Worm (Caenorhabditis elegans) whole organism, late embryonic: ENCODE measurements around the gene paqr-2.

Source experiments
- T23F11.4 ChIP-seq: fragments of 200-800 bp; sonication (Bioruptor generic); optimal IDR thresholded peaks from 2 replicates; lab custom pipeline; 2018; ENCODE audit warnings: mild to moderate bottlenecking, missing genetic modification characterization, missing compliant biosample characterization
- ama-1 ChIP-seq: fragments of 150-350 bp; optimal IDR thresholded peaks from 2 replicates; lab custom pipeline; 2014
- che-1 ChIP-seq: sonication (generic microtip); optimal IDR thresholded peaks from 2 replicates; lab custom pipeline; 2016; ENCODE audit warnings: mild to moderate bottlenecking, missing genetic modification characterization, missing compliant biosample characterization
- elt-2 ChIP-seq: sonication (generic microtip); optimal IDR thresholded peaks from 2 replicates; lab custom pipeline; 2016; ENCODE audit warnings: missing genetic modification reagents, missing genetic modification characterization, missing compliant biosample characterization
- hlh-13 ChIP-seq: fragments of 200-800 bp; sonication (Bioruptor generic); optimal IDR thresholded peaks from 2 replicates; lab custom pipeline; 2018; ENCODE audit warnings: mild to moderate bottlenecking, missing genetic modification characterization, missing compliant biosample characterization
- mec-3 ChIP-seq: sonication (generic microtip); optimal IDR thresholded peaks from 2 replicates; lab custom pipeline; 2016; ENCODE audit warnings: borderline replicate concordance, missing genetic modification characterization, missing compliant biosample characterization
- pag-3 ChIP-seq: sonication (generic microtip); optimal IDR thresholded peaks from 2 replicates; lab custom pipeline; 2016; ENCODE audit warnings: missing compliant biosample characterization, missing genetic modification characterization, borderline replicate concordance
- pha-4 ChIP-seq: fragments of 150-350 bp; optimal IDR thresholded peaks from 2 replicates; lab custom pipeline; 2018; ENCODE audit warnings: missing biosample characterization, missing genetic modification reagents, missing genetic modification characterization
- tbx-2 ChIP-seq: sonication (generic microtip); optimal IDR thresholded peaks from 2 replicates; lab custom pipeline; 2016; ENCODE audit warnings: missing genetic modification characterization, missing compliant biosample characterization
- unc-86 ChIP-seq: sonication (generic microtip); optimal IDR thresholded peaks from 2 replicates; lab custom pipeline; 2016; ENCODE audit warnings: missing genetic modification characterization, missing compliant biosample characterization
- ztf-16 ChIP-seq: sonication (generic microtip); optimal IDR thresholded peaks from 2 replicates; lab custom pipeline; 2017; ENCODE audit warnings: missing genetic modification characterization, missing compliant biosample characterization

DNA sequence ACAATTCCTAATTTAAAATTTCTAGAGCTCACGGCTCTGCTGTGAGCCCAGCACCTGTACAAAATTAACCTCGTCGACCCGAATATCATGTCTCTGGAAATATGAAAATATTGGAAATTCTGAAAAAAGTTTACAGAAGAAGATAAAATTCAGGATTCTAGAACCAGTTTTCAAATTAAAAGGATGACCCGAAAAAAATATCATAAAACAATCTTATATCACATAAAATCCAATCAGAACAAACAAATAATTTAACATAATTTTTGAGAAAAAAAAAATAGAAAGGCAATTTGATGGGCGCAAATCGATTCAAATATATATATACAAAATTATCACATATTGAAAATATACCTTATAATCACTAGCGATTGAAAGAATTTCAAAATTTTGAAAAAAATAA, 5.6 kb upstream of the paqr-2 start, which contains the start of gene Y32H12A.7:
- TF ChIP-seq unc-86 (tag; lab: Kevin White, UChicago), result no peak
- TF ChIP-seq che-1 (tag; lab: Kevin White, UChicago), result no peak
- TF ChIP-seq tbx-2 (tag; lab: Kevin White, UChicago), result no peak
- TF ChIP-seq hlh-13 (GFP tag; lab: Kevin White, UChicago), result no peak
- no peak for TF ChIP-seq mec-3 (tag; lab: Kevin White, UChicago)
- TF ChIP-seq ama-1 (lab: Kevin White, UChicago), result no peak
- TF ChIP-seq pag-3 (tag; lab: Kevin White, UChicago), result no peak
- TF ChIP-seq elt-2 (tag; lab: Kevin White, UChicago), result no peak
- no peak for TF ChIP-seq ztf-16 (tag; lab: Kevin White, UChicago)
- no peak for TF ChIP-seq pha-4 (tag; lab: Kevin White, UChicago)
- no peak for TF ChIP-seq T23F11.4 (GFP tag; lab: Kevin White, UChicago)
